Worm (Caenorhabditis elegans) whole organism, L4 larva: ENCODE measurements around the gene W10D9.1.

Experiments used
- D1046.2 ChIP-seq: fragments of 200-800 bp; sonication (Bioruptor generic); IDR thresholded peaks from 2 replicates; pipeline ENCODE4 v1.3.6; 2022; ENCODE audit warnings: missing genetic modification characterization, missing compliant biosample characterization
- F26F4.8 ChIP-seq: fragments of 200-800 bp; sonication (Bioruptor generic); conservative IDR thresholded peaks from 2 replicates; pipeline ENCODE4 v1.3.6; 2022; ENCODE audit warnings: missing genetic modification characterization, missing compliant biosample characterization
- F44E2.7 ChIP-seq: fragments of 200-800 bp; sonication (Bioruptor generic); IDR thresholded peaks from 2 replicates; pipeline ENCODE4 v2.1.2; 2022; ENCODE audit warnings: missing genetic modification characterization, missing compliant biosample characterization
- R02D3.7 ChIP-seq: fragments of 150-350 bp; sonication (generic microtip); optimal IDR thresholded peaks from 3 replicates; lab custom pipeline; 2014; ENCODE audit warnings: missing biosample characterization, missing genetic modification characterization
- Y75B8A.6 ChIP-seq: fragments of 200-800 bp; sonication (Bioruptor generic); IDR thresholded peaks from 2 replicates; pipeline ENCODE4 v1.3.6; 2022; ENCODE audit warnings: missing genetic modification reagents, missing genetic modification characterization, missing compliant biosample characterization
- aha-1 ChIP-seq: fragments of 150-350 bp; peaks from one replicate; lab custom pipeline; 2014; ENCODE audit warnings: missing biosample characterization, missing genetic modification characterization
- aly-2 ChIP-seq: sonication (generic microtip); optimal IDR thresholded peaks from 2 replicates; lab custom pipeline; 2018; ENCODE audit warnings: missing biosample characterization, missing genetic modification characterization
- ama-1 ChIP-seq: fragments of 150-350 bp; optimal IDR thresholded peaks from 2 replicates; lab custom pipeline; 2014; ENCODE audit warnings: inconsistent platforms, mixed read lengths
- ceh-20 ChIP-seq: fragments of 200-800 bp; sonication (Bioruptor generic); IDR thresholded peaks from 2 replicates; pipeline ENCODE4 v1.3.6; 2022; ENCODE audit warnings: missing genetic modification reagents, missing genetic modification characterization, missing compliant biosample characterization
- ceh-28 ChIP-seq: fragments of 150-350 bp; optimal IDR thresholded peaks from 2 replicates; lab custom pipeline; 2014; ENCODE audit warnings: missing biosample characterization, missing genetic modification reagents, missing genetic modification characterization
- ces-1 ChIP-seq: fragments of 150-350 bp; sonication (generic microtip); optimal IDR thresholded peaks from 4 replicates; lab custom pipeline; 2014; ENCODE audit warnings: missing biosample characterization, missing genetic modification reagents, missing genetic modification characterization
- daf-12 ChIP-seq: fragments of 150-350 bp; optimal IDR thresholded peaks from 2 replicates; lab custom pipeline; 2014; ENCODE audit warnings: missing biosample characterization, missing genetic modification reagents, missing genetic modification characterization
- daf-19 ChIP-seq: fragments of 200-800 bp; sonication (Bioruptor generic); conservative IDR thresholded peaks from 2 replicates; pipeline ENCODE4 v1.3.6; 2022; ENCODE audit warnings: missing genetic modification characterization, missing compliant biosample characterization
- duxl-1 ChIP-seq: sonication (generic microtip); optimal IDR thresholded peaks from 2 replicates; lab custom pipeline; 2016; ENCODE audit warnings: mild to moderate bottlenecking, missing genetic modification characterization, moderate library complexity, missing compliant biosample characterization; ENCODE audit not compliant: poor library complexity
- fos-1 ChIP-seq: fragments of 150-350 bp; optimal IDR thresholded peaks from 2 replicates; lab custom pipeline; 2014; ENCODE audit warnings: missing biosample characterization, missing genetic modification characterization
- hif-1 ChIP-seq, 2 experiments: sonication (generic microtip); optimal IDR thresholded peaks; 2 replicates each; lab custom pipeline; 2016 to 2017; ENCODE audit warnings: missing compliant biosample characterization in 2 of 2, missing genetic modification characterization in 2 of 2, missing genetic modification reagents in 2 of 2, missing genotype in 2 of 2, mild to moderate bottlenecking in 1 of 2
- hlh-11 ChIP-seq: fragments of 200-800 bp; sonication (Bioruptor generic); optimal IDR thresholded peaks from 2 replicates; lab custom pipeline; 2018; ENCODE audit warnings: mild to moderate bottlenecking, missing genetic modification characterization, missing compliant biosample characterization
- jun-1 ChIP-seq: fragments of 150-350 bp; optimal IDR thresholded peaks from 2 replicates; lab custom pipeline; 2014; ENCODE audit warnings: missing biosample characterization, missing genetic modification reagents, missing genetic modification characterization
- lin-1 ChIP-seq: fragments of 200-800 bp; sonication (Bioruptor generic); IDR thresholded peaks from 2 replicates; pipeline ENCODE4 v1.3.6; 2022; ENCODE audit warnings: missing genetic modification reagents, missing genetic modification characterization, missing compliant biosample characterization
- madf-9 ChIP-seq: fragments of 200-800 bp; sonication (Bioruptor generic); conservative IDR thresholded peaks from 2 replicates; pipeline ENCODE4 v1.3.6; 2022; ENCODE audit warnings: missing genetic modification reagents, missing genetic modification characterization, missing compliant biosample characterization
- mdl-1 ChIP-seq, 2 experiments: fragments of 150-350 bp in 1 of 2; sonication (generic microtip) in 1 of 2; optimal IDR thresholded peaks; 2 replicates each; lab custom pipeline; 2014 to 2017; ENCODE audit warnings: missing biosample characterization in 2 of 2, missing genetic modification characterization in 2 of 2
- mep-1 ChIP-seq: fragments of 150-350 bp; sonication (generic microtip); optimal IDR thresholded peaks from 3 replicates; lab custom pipeline; 2014; ENCODE audit warnings: missing biosample characterization, missing genetic modification characterization
- mes-2 ChIP-seq: sonication (generic microtip); optimal IDR thresholded peaks from 2 replicates; lab custom pipeline; 2016; ENCODE audit warnings: missing genotype, mild to moderate bottlenecking, missing genetic modification characterization, missing compliant biosample characterization; ENCODE audit not compliant: poor library complexity, severe bottlenecking
- nhr-11 ChIP-seq: fragments of 150-350 bp; optimal IDR thresholded peaks from 2 replicates; lab custom pipeline; 2014; ENCODE audit warnings: missing biosample characterization, missing genetic modification characterization
- nhr-111 ChIP-seq: fragments of 200-800 bp; sonication (Bioruptor generic); optimal IDR thresholded peaks from 2 replicates; lab custom pipeline; 2018; ENCODE audit warnings: mild to moderate bottlenecking, missing genetic modification characterization, missing compliant biosample characterization
- nhr-237 ChIP-seq: sonication (generic microtip); optimal IDR thresholded peaks from 2 replicates; lab custom pipeline; 2017; ENCODE audit warnings: missing biosample characterization, missing genetic modification characterization
- nhr-42 ChIP-seq: fragments of 200-800 bp; sonication (Bioruptor generic); IDR thresholded peaks from 2 replicates; pipeline ENCODE4 v1.3.6; 2022; ENCODE audit warnings: missing genetic modification characterization, missing compliant biosample characterization
- nhr-6 ChIP-seq: fragments of 150-350 bp; optimal IDR thresholded peaks from 2 replicates; lab custom pipeline; 2014; ENCODE audit warnings: missing biosample characterization, missing genetic modification characterization
- nhr-76 ChIP-seq: fragments of 150-350 bp; optimal IDR thresholded peaks from 2 replicates; lab custom pipeline; 2014; ENCODE audit warnings: missing biosample characterization, missing genetic modification characterization
- pha-4 ChIP-seq, 2 experiments: fragments of 150-350 bp in 1 of 2; fragments of 200-800 bp in 1 of 2; sonication (Bioruptor generic) in 1 of 2; IDR thresholded peaks in 1 of 2; optimal IDR thresholded peaks in 1 of 2; 2 replicates each; pipeline versions ENCODE4 v1.3.6 to Lab custom; 2014 to 2022; ENCODE audit warnings: missing genetic modification characterization in 2 of 2, missing genetic modification reagents in 2 of 2, missing biosample characterization in 1 of 2, missing compliant biosample characterization in 1 of 2
- php-3 ChIP-seq: fragments of 200-800 bp; sonication (Bioruptor generic); IDR thresholded peaks from 2 replicates; pipeline ENCODE4 v1.3.6; 2022; ENCODE audit warnings: missing genetic modification reagents, missing genetic modification characterization, missing compliant biosample characterization
- snpc-1.2 ChIP-seq: fragments of 200-800 bp; sonication (Bioruptor generic); IDR thresholded peaks from 2 replicates; pipeline ENCODE4 v1.3.6; 2022; ENCODE audit warnings: missing genetic modification reagents, missing genetic modification characterization, missing compliant biosample characterization
- snpc-4 ChIP-seq: fragments of 150-350 bp; optimal IDR thresholded peaks from 2 replicates; lab custom pipeline; 2014; ENCODE audit warnings: missing biosample characterization, missing genetic modification characterization
- spr-1 ChIP-seq: sonication (generic microtip); optimal IDR thresholded peaks from 2 replicates; lab custom pipeline; 2016; ENCODE audit warnings: mild to moderate bottlenecking, missing genetic modification characterization, missing compliant biosample characterization
- unc-62 ChIP-seq, 3 experiments: fragments of 150-350 bp in 1 of 3; sonication (generic microtip); optimal IDR thresholded peaks in 2 of 3; peaks in 1 of 3; 1 replicate in 1 of 3; 2 replicates in 2 of 3; lab custom pipeline; 2014 to 2017; ENCODE audit warnings: missing biosample characterization in 3 of 3, missing genetic modification characterization in 3 of 3, missing genetic modification reagents in 3 of 3, missing genotype in 1 of 3
- zfp-2 ChIP-seq: sonication (generic microtip); optimal IDR thresholded peaks from 2 replicates; lab custom pipeline; 2016; ENCODE audit warnings: mild to moderate bottlenecking, missing genetic modification characterization, missing compliant biosample characterization

Gene W10D9.1

ce11 chrII:410832-411231 is 43.9 kb upstream of the W10D9.1 start, which contains the start of the genes dnsn-1 and C24H12.4 (continued):
- TF ChIP-seq snpc-4 (tag; lab: Kevin White, UChicago) (no peak), nhr-11 (tag; lab: Kevin White, UChicago) (peak; percentile 82), F44E2.7 (GFP tag; lab: Robert Waterston, UW) (no peak), madf-9 (peak; percentile 47; the same call in 1 of the 2 replicates), ceh-28 (no peak), D1046.2 (GFP tag; lab: Robert Waterston, UW) (no peak), mep-1 (tag; lab: Kevin White, UChicago) (peak; percentile 93), nhr-76 (tag; lab: Kevin White, UChicago) (no peak)

- TF ChIP-seq D1046.2 (GFP tag; lab: Robert Waterston, UW), result 0 out of 2 replicates have a peak, but pooled peaks have one; percentile 25
- peak; percentile 15 for TF ChIP-seq aha-1 (tag; lab: Kevin White, UChicago)
These were observed 37.9 kb upstream of the W10D9.1 start for ce11 chrII:416808-417207.

- TF ChIP-seq zfp-2 (tag; lab: Kevin White, UChicago) (no peak), ceh-20 (no peak), php-3 (no peak), nhr-6 (no peak), pha-4 (GFP tag; IDR thresholded peaks at IDR 0.05; lab: Robert Waterston, UW) (no peak), pha-4 (tag; optimal IDR thresholded peaks at IDR 0.05; lab: Kevin White, UChicago) (no peak), lin-1 (no peak), duxl-1 (tag; lab: Kevin White, UChicago) (no peak), hlh-11 (tag; lab: Kevin White, UChicago) (no peak), nhr-111 (GFP tag; lab: Kevin White, UChicago) (no peak), R02D3.7 (tag; lab: Kevin White, UChicago) (no peak), nhr-237 (no peak), fos-1 (tag; lab: Kevin White, UChicago) (no peak), nhr-42 (GFP tag; lab: Robert Waterston, UW) (no peak)
- TF ChIP-seq, all 104 proteins: peak for 0
These were observed 36.0 kb upstream of the W10D9.1 start, which contains the start of gene C24H12.6 for ce11 chrII:418782-419181. Gene C24H12.6 (minus strand): TSS chrII:418882.

ce11 chrII:423086-423485 is 31.7 kb upstream of the W10D9.1 start, which contains the start of gene C24H12.8:
Gene C24H12.8 (minus strand): TSS chrII:423186.
- TF ChIP-seq nhr-76 (tag; lab: Kevin White, UChicago) (no peak), Y75B8A.6 (no peak), mdl-1 (tag; optimal IDR thresholded peaks at IDR 0.05; lab: Kevin White, UChicago) (no peak), aha-1 (tag; lab: Kevin White, UChicago) (no peak), hif-1 (tag; optimal IDR thresholded peaks at IDR 0.05; lab: Kevin White, UChicago) (no peak), unc-62 (GFP tag; optimal IDR thresholded peaks at IDR 0.05 in 1 of 2; lab: Kevin White, UChicago) (no peak), unc-62 (tag; optimal IDR thresholded peaks at IDR 0.05; lab: Kevin White, UChicago) (no peak), ces-1 (GFP tag; lab: Kevin White, UChicago) (no peak), aly-2 (tag; lab: Kevin White, UChicago) (no peak), daf-12 (tag; lab: Kevin White, UChicago) (no peak), ama-1 (lab: Kevin White, UChicago) (no peak), mes-2 (tag; lab: Kevin White, UChicago) (no peak), nhr-6 (no peak), F26F4.8 (no peak)

ce11 chrII:437279-437678 is 17.5 kb upstream of the W10D9.1 start:
- TF ChIP-seq nhr-111 (GFP tag; lab: Kevin White, UChicago) (no peak), snpc-4 (tag; lab: Kevin White, UChicago) (no peak), spr-1 (no peak), aha-1 (tag; lab: Kevin White, UChicago) (peak; percentile 21), jun-1 (tag; lab: Kevin White, UChicago) (no peak), snpc-1.2 (GFP tag; lab: Robert Waterston, UW) (no peak), daf-19 (no peak), nhr-6 (no peak)
- TF ChIP-seq, all 104 proteins: peak for 1
